Fruit fly (Drosophila melanogaster) whole organism, embryonic: Measurements from ENCODE around the gene CG18557.

Experiments used
- ATbp ChIP-seq: fragments of 200-800 bp; sonication (Bioruptor generic); optimal IDR thresholded peaks from 2 replicates; lab custom pipeline; 2017; ENCODE audit warnings: missing biosample characterization, mild to moderate bottlenecking, missing genetic modification characterization, missing genetic modification reagents
- Adf1 ChIP-seq: fragments of 200-800 bp; sonication (Bioruptor generic); IDR thresholded peaks from 2 replicates; pipeline ENCODE4 v1.3.6; 2022; ENCODE audit warnings: missing biosample characterization, missing genetic modification characterization
- CG15514 ChIP-seq: fragments of 200-800 bp; sonication (Bioruptor generic); optimal IDR thresholded peaks from 3 replicates; lab custom pipeline; 2017; ENCODE audit warnings: missing biosample characterization, missing genetic modification characterization, mild to moderate bottlenecking, moderate library complexity, missing genetic modification reagents
- CG15601 ChIP-seq: fragments of 200-800 bp; sonication (Bioruptor generic); optimal IDR thresholded peaks from 3 replicates; lab custom pipeline; 2019; ENCODE audit warnings: missing biosample characterization, mild to moderate bottlenecking, missing genetic modification characterization, moderate library complexity
- CG1603 ChIP-seq: fragments of 200-800 bp; sonication (Bioruptor generic); optimal IDR thresholded peaks from 2 replicates; lab custom pipeline; 2019; ENCODE audit warnings: missing biosample characterization, mild to moderate bottlenecking, missing genetic modification characterization, moderate library complexity
- CG17186 ChIP-seq: fragments of 200-800 bp; sonication (Bioruptor generic); optimal IDR thresholded peaks from 3 replicates; lab custom pipeline; 2017; ENCODE audit warnings: missing biosample characterization, missing genetic modification reagents, missing genetic modification characterization
- CG17361 ChIP-seq: fragments of 200-800 bp; sonication (Bioruptor generic); IDR thresholded peaks from 3 replicates; pipeline ENCODE4 v1.3.6; 2022; ENCODE audit warnings: missing biosample characterization, missing genetic modification characterization
- CG17612 ChIP-seq: fragments of 200-800 bp; sonication (Bioruptor generic); IDR thresholded peaks from 2 replicates; pipeline ENCODE4 v1.3.6; 2022; ENCODE audit warnings: missing biosample characterization, missing genetic modification characterization
- CG18599 ChIP-seq: fragments of 200-800 bp; sonication (Bioruptor generic); optimal IDR thresholded peaks from 3 replicates; lab custom pipeline; 2017; ENCODE audit warnings: missing biosample characterization, missing genetic modification characterization, mild to moderate bottlenecking, moderate library complexity, missing genetic modification reagents
- CG2875 ChIP-seq: fragments of 200-800 bp; sonication (Bioruptor generic); optimal IDR thresholded peaks from 2 replicates; lab custom pipeline; 2017; ENCODE audit warnings: missing biosample characterization, mild to moderate bottlenecking, missing genetic modification characterization, missing genetic modification reagents
- CG2889 ChIP-seq: fragments of 200-800 bp; sonication (Bioruptor generic); IDR thresholded peaks from 3 replicates; pipeline ENCODE4 v1.3.6; 2022; ENCODE audit warnings: missing biosample characterization, missing genetic modification characterization
- CG31365 ChIP-seq: fragments of 200-800 bp; sonication (Bioruptor generic); optimal IDR thresholded peaks from 2 replicates; lab custom pipeline; 2018; ENCODE audit warnings: missing biosample characterization, mild to moderate bottlenecking, missing genetic modification characterization
- CG31441 ChIP-seq: fragments of 200-800 bp; sonication (Bioruptor generic); IDR thresholded peaks from 2 replicates; pipeline ENCODE4 v1.3.6; 2022; ENCODE audit warnings: missing biosample characterization, missing genetic modification characterization
- CG6683 ChIP-seq: fragments of 200-800 bp; sonication (Bioruptor generic); optimal IDR thresholded peaks from 2 replicates; lab custom pipeline; 2017; ENCODE audit warnings: missing biosample characterization, mild to moderate bottlenecking, missing genetic modification characterization, missing genetic modification reagents
- CG6813 ChIP-seq: fragments of 200-800 bp; sonication (Bioruptor generic); optimal IDR thresholded peaks from 2 replicates; lab custom pipeline; 2017; ENCODE audit warnings: missing biosample characterization, missing genetic modification characterization, mild to moderate bottlenecking, moderate library complexity, missing genetic modification reagents
- CG7839 ChIP-seq: fragments of 200-800 bp; sonication (Bioruptor generic); optimal IDR thresholded peaks from 3 replicates; lab custom pipeline; 2018; ENCODE audit warnings: missing biosample characterization, mild to moderate bottlenecking, missing genetic modification characterization, moderate library complexity
- CG8388 ChIP-seq: fragments of 200-800 bp; sonication (Bioruptor generic); optimal IDR thresholded peaks from 2 replicates; lab custom pipeline; 2019; ENCODE audit warnings: missing biosample characterization, mild to moderate bottlenecking, missing genetic modification characterization, moderate library complexity
- CG9817 ChIP-seq: fragments of 200-800 bp; sonication (Bioruptor generic); optimal IDR thresholded peaks from 2 replicates; lab custom pipeline; 2018; ENCODE audit warnings: missing biosample characterization, mild to moderate bottlenecking, missing genetic modification characterization, moderate library complexity
- CoRest ChIP-seq: fragments of 200-800 bp; sonication (Bioruptor generic); optimal IDR thresholded peaks from 3 replicates; lab custom pipeline; 2018; ENCODE audit warnings: missing biosample characterization, mild to moderate bottlenecking, missing genetic modification characterization, moderate library complexity
- Dip2 ChIP-seq: fragments of 200-800 bp; sonication (Bioruptor generic); IDR thresholded peaks from 2 replicates; pipeline ENCODE4 v1.3.6; 2022; ENCODE audit warnings: missing biosample characterization, missing genetic modification characterization
- Doc3 ChIP-seq: fragments of 200-800 bp; sonication (Bioruptor generic); IDR thresholded peaks from 3 replicates; pipeline ENCODE4 v1.3.6; 2022; ENCODE audit warnings: missing biosample characterization, missing genetic modification characterization; ENCODE audit not compliant: partially characterized antibody
- Drgx ChIP-seq: fragments of 200-800 bp; sonication (Bioruptor generic); IDR thresholded peaks from 2 replicates; pipeline ENCODE4 v1.3.6; 2022; ENCODE audit warnings: missing biosample characterization, missing genetic modification characterization
- HLH4C ChIP-seq: fragments of 200-800 bp; sonication (Bioruptor generic); IDR thresholded peaks from 3 replicates; pipeline ENCODE4 v1.3.6; 2022; ENCODE audit warnings: missing biosample characterization, missing genetic modification characterization; ENCODE audit not compliant: partially characterized antibody
- Hmr ChIP-seq: fragments of 200-800 bp; sonication (Bioruptor generic); optimal IDR thresholded peaks from 3 replicates; lab custom pipeline; 2017; ENCODE audit warnings: mild to moderate bottlenecking, missing biosample characterization, missing genetic modification reagents, missing genetic modification characterization
- Hr3 ChIP-seq: fragments of 200-800 bp; sonication (Bioruptor generic); optimal IDR thresholded peaks from 3 replicates; lab custom pipeline; 2016; ENCODE audit warnings: missing biosample characterization, missing genetic modification characterization
- Hr39 ChIP-seq: fragments of >200 bp; optimal IDR thresholded peaks from 2 replicates; lab custom pipeline; 2017
- Lpt ChIP-seq: fragments of >200 bp; optimal IDR thresholded peaks from 2 replicates; lab custom pipeline; 2018; ENCODE audit warnings: missing biosample characterization, missing genetic modification characterization
- Med ChIP-seq: fragments of 200-800 bp; sonication (Bioruptor generic); peaks from one replicate; lab custom pipeline; 2016; ENCODE audit warnings: missing biosample characterization, missing genetic modification characterization, mild to moderate bottlenecking, inconsistent platforms, moderate library complexity
- Oaz ChIP-seq: fragments of 200-800 bp; sonication (Bioruptor generic); IDR thresholded peaks from 2 replicates; pipeline ENCODE4 v1.3.6; 2022; ENCODE audit warnings: missing biosample characterization, missing genetic modification characterization
- Poxn ChIP-seq: fragments of 200-800 bp; sonication (Bioruptor generic); IDR thresholded peaks from 2 replicates; pipeline ENCODE4 v1.3.6; 2022; ENCODE audit warnings: missing biosample characterization, missing genetic modification characterization
- Rfx ChIP-seq: fragments of 200-800 bp; sonication (Bioruptor generic); IDR thresholded peaks from 2 replicates; pipeline ENCODE4 v1.3.6; 2022; ENCODE audit warnings: missing biosample characterization, missing genetic modification characterization
- Xbp1 ChIP-seq: fragments of 200-800 bp; sonication (Bioruptor generic); optimal IDR thresholded peaks from 3 replicates; lab custom pipeline; 2016; ENCODE audit warnings: missing biosample characterization, mild to moderate bottlenecking, missing genetic modification characterization
- caup ChIP-seq: fragments of 200-800 bp; sonication (Bioruptor generic); optimal IDR thresholded peaks from 3 replicates; lab custom pipeline; 2017; ENCODE audit warnings: missing biosample characterization, mild to moderate bottlenecking, missing genetic modification characterization, moderate library complexity; ENCODE audit not compliant: severe bottlenecking
- chm ChIP-seq: fragments of 200-800 bp; sonication (Bioruptor generic); IDR thresholded peaks from 2 replicates; pipeline ENCODE4 v1.3.6; 2022; ENCODE audit warnings: missing biosample characterization, missing genetic modification characterization
- da ChIP-seq: fragments of 200-800 bp; sonication (Bioruptor generic); optimal IDR thresholded peaks from 2 replicates; lab custom pipeline; 2016; ENCODE audit warnings: missing biosample characterization, missing genetic modification characterization
- dmrt99B ChIP-seq: fragments of 200-800 bp; sonication (Bioruptor generic); optimal IDR thresholded peaks from 2 replicates; lab custom pipeline; 2018; ENCODE audit warnings: missing biosample characterization, mild to moderate bottlenecking, missing genetic modification characterization, moderate library complexity
- dpn ChIP-seq, 2 experiments: fragments of 200-800 bp; sonication (Bioruptor generic); optimal IDR thresholded peaks; 3 replicates each; lab custom pipeline; 2016; ENCODE audit warnings: missing biosample characterization in 2 of 2, missing genetic modification characterization in 2 of 2
- ems ChIP-seq: fragments of 200-800 bp; sonication (Bioruptor generic); optimal IDR thresholded peaks from 3 replicates; lab custom pipeline; 2016; ENCODE audit warnings: missing biosample characterization, missing genetic modification characterization
- gt ChIP-seq: fragments of 200-800 bp; sonication (Bioruptor generic); IDR thresholded peaks from 2 replicates; pipeline ENCODE4 v1.3.6; 2022; ENCODE audit warnings: missing biosample characterization, missing genetic modification characterization
- mirr ChIP-seq: fragments of 200-800 bp; sonication (Bioruptor generic); optimal IDR thresholded peaks from 3 replicates; lab custom pipeline; 2018; ENCODE audit warnings: missing biosample characterization, mild to moderate bottlenecking, missing genetic modification characterization
- nerfin-1 ChIP-seq: fragments of 200-800 bp; sonication (Bioruptor generic); optimal IDR thresholded peaks from 3 replicates; lab custom pipeline; 2019; ENCODE audit warnings: missing biosample characterization, mild to moderate bottlenecking, missing genetic modification characterization, moderate library complexity
- phol ChIP-seq: fragments of 200-800 bp; sonication (Bioruptor generic); optimal IDR thresholded peaks from 3 replicates; lab custom pipeline; 2018; ENCODE audit warnings: missing biosample characterization, mild to moderate bottlenecking, missing genetic modification characterization, moderate library complexity
- run ChIP-seq: fragments of 200-800 bp; sonication (Bioruptor generic); optimal IDR thresholded peaks from 3 replicates; lab custom pipeline; 2018; ENCODE audit warnings: missing biosample characterization, mild to moderate bottlenecking, missing genetic modification characterization
- sd ChIP-seq: fragments of 200-800 bp; sonication (Bioruptor generic); optimal IDR thresholded peaks from 3 replicates; lab custom pipeline; 2018; ENCODE audit warnings: missing biosample characterization, mild to moderate bottlenecking, missing genetic modification characterization, moderate library complexity
- sisA ChIP-seq: fragments of 200-800 bp; sonication (Bioruptor generic); IDR thresholded peaks from 2 replicates; pipeline ENCODE4 v1.3.6; 2022; ENCODE audit warnings: missing biosample characterization, missing genetic modification characterization
- sqz ChIP-seq: fragments of 200-800 bp; sonication (Bioruptor generic); optimal IDR thresholded peaks from 3 replicates; lab custom pipeline; 2018; ENCODE audit warnings: missing biosample characterization, mild to moderate bottlenecking, missing genetic modification characterization
- tgo ChIP-seq: fragments of 200-800 bp; sonication (Bioruptor generic); IDR thresholded peaks from 3 replicates; pipeline ENCODE4 v1.3.6; 2022; ENCODE audit warnings: missing biosample characterization, missing genetic modification characterization
- unpg ChIP-seq: fragments of 200-800 bp; sonication (Bioruptor generic); optimal IDR thresholded peaks from 3 replicates; lab custom pipeline; 2018; ENCODE audit warnings: missing biosample characterization, mild to moderate bottlenecking, missing genetic modification characterization, moderate library complexity
- vvl ChIP-seq: fragments of 200-800 bp; sonication (Bioruptor generic); IDR thresholded peaks from 2 replicates; pipeline ENCODE4 v1.3.6; 2022; ENCODE audit warnings: missing biosample characterization, missing genetic modification characterization
- zfh2 ChIP-seq: fragments of 200-800 bp; sonication (Bioruptor generic); optimal IDR thresholded peaks from 2 replicates; lab custom pipeline; 2016; ENCODE audit warnings: missing biosample characterization, missing genetic modification characterization

The CG18557 gene

dm6 chr2L:2878859-2879258 is 33.3 kb upstream of the CG18557 start, which contains the start of gene RabGGTb (continued):
- TF ChIP-seq CG2875 (GFP tag; lab: Kevin White, UChicago): peak; percentile 38
- TF ChIP-seq sqz: no peak
- TF ChIP-seq Med (GFP tag; lab: Kevin White, UChicago): peak; percentile 95
- TF ChIP-seq ems (GFP tag; lab: Kevin White, UChicago): peak; percentile 63
- peak; percentile 36 for TF ChIP-seq mirr (GFP tag; lab: Kevin White, UChicago)
- TF ChIP-seq Hmr (GFP tag; lab: Kevin White, UChicago): peak; percentile 50
- TF ChIP-seq tgo (GFP tag; lab: Robert Waterston, UW): peak; percentile 75
- TF ChIP-seq zfh2 (GFP tag; lab: Kevin White, UChicago): peak; percentile 61
- peak; percentile 46 for TF ChIP-seq unpg
- peak; percentile 87 for TF ChIP-seq chm
- no peak for TF ChIP-seq Lpt (GFP tag; lab: Kevin White, UChicago)
- peak; percentile 54; the same call in 1 of the 2 replicates for TF ChIP-seq Adf1 (GFP tag; lab: Robert Waterston, UW)
- peak; percentile 42; the same call in 1 of the 3 replicates for TF ChIP-seq CG2889 (GFP tag; lab: Robert Waterston, UW)
- TF ChIP-seq run (tag; lab: Kevin White, UChicago): no peak
- TF ChIP-seq CG18599 (GFP tag; lab: Kevin White, UChicago): peak; percentile 67
- TF ChIP-seq Rfx (GFP tag; lab: Robert Waterston, UW): peak; percentile 92
- peak; percentile 58 for TF ChIP-seq sisA
- TF ChIP-seq CG31441 (GFP tag; lab: Robert Waterston, UW): peak; percentile 26; the same call in 1 of the 2 replicates
- TF ChIP-seq sd: peak; percentile 19
- no peak for TF ChIP-seq CG31365 (tag; lab: Kevin White, UChicago)
- TF ChIP-seq nerfin-1 (tag; lab: Kevin White, UChicago): no peak
- TF ChIP-seq CG6813 (GFP tag; lab: Kevin White, UChicago): no peak
- peak; percentile 48 for TF ChIP-seq dmrt99B (tag; lab: Kevin White, UChicago)
- TF ChIP-seq Xbp1 (GFP tag; lab: Kevin White, UChicago): peak; percentile 56
- peak; percentile 46 to 54 for TF ChIP-seq dpn (GFP tag; optimal IDR thresholded peaks at IDR 0.05; lab: Kevin White, UChicago)
- TF ChIP-seq CG9817: peak; percentile 27
- peak; percentile 33 for TF ChIP-seq CG8388 (GFP tag; lab: Kevin White, UChicago)
- no peak for TF ChIP-seq Dip2 (GFP tag; lab: Robert Waterston, UW)
- TF ChIP-seq CoRest (tag; lab: Kevin White, UChicago): peak; percentile 48
- peak; percentile 39 for TF ChIP-seq CG17186 (GFP tag; lab: Kevin White, UChicago)
- no peak for TF ChIP-seq gt
- peak; percentile 24 for TF ChIP-seq phol (tag; lab: Kevin White, UChicago)
- peak; percentile 82 for TF ChIP-seq vvl (GFP tag; lab: Robert Waterston, UW)
- no peak for TF ChIP-seq CG6683
- TF ChIP-seq CG15601 (tag; lab: Kevin White, UChicago): no peak
- TF ChIP-seq da: no peak
- peak; percentile 80 for TF ChIP-seq Drgx (GFP tag; lab: Robert Waterston, UW)
- peak; percentile 47; the same call in 2 of the 3 replicates for TF ChIP-seq Doc3 (GFP tag; lab: Robert Waterston, UW)
- no peak for TF ChIP-seq CG17361 (GFP tag; lab: Robert Waterston, UW)
- TF ChIP-seq CG17612 (GFP tag; lab: Robert Waterston, UW): no peak
- TF ChIP-seq CG15514 (GFP tag; lab: Kevin White, UChicago): no peak
- no peak for TF ChIP-seq Oaz (GFP tag; lab: Robert Waterston, UW)
- peak; percentile 77 for TF ChIP-seq CG1603
- peak; percentile 33 for TF ChIP-seq Hr3 (GFP tag; lab: Kevin White, UChicago)
- peak; percentile 25 for TF ChIP-seq caup (GFP tag; lab: Kevin White, UChicago)
- TF ChIP-seq CG7839 (tag; lab: Kevin White, UChicago): peak; percentile 56
- 0 out of 2 replicates have a peak, but pooled peaks have one; percentile 13 for TF ChIP-seq Poxn (GFP tag; lab: Robert Waterston, UW)
- peak; percentile 17 for TF ChIP-seq ATbp (GFP tag; lab: Kevin White, UChicago)
- no peak for TF ChIP-seq HLH4C (GFP tag; lab: Robert Waterston, UW)
- no peak for TF ChIP-seq Hr39 (lab: Kevin White, UChicago)
